Fruit fly (Drosophila melanogaster) whole organism, larva: ENCODE results near the gene SmydA-3.

Experiments
- noc ChIP-seq: fragments of 200-800 bp; sonication (Bioruptor generic); optimal IDR thresholded peaks from 3 replicates; lab custom pipeline; 2019; ENCODE audit warnings: missing biosample characterization, mild to moderate bottlenecking, missing genetic modification characterization, moderate library complexity

The SmydA-3 gene

dm6 chr2L:10856328-10856942 is 6.5 kb downstream of the SmydA-3 start, which contains the start of gene Dnz1:
Dnz1 (minus strand) TSS chr2L:10856644.
- TF ChIP-seq noc (tag; lab: Kevin White, UChicago): peak; percentile 4

- TF ChIP-seq noc (tag; lab: Kevin White, UChicago): no peak
Measured at dm6 chr2L:10858064-10859047, 8.4 kb downstream of the SmydA-3 start, which contains the start of the genes aurB and Stam. aurB (minus strand) TSS chr2L:10858094. Stam (plus strand) TSS chr2L:10858536.

dm6 chr2L:10869867-10870266 is 19.9 kb downstream of the SmydA-3 start, which contains the start of gene CG12517:
CG12517 (plus strand) TSS chr2L:10870167.
- no peak for TF ChIP-seq noc (tag; lab: Kevin White, UChicago)

dm6 chr2L:10888827-10889226 is 38.9 kb downstream of the SmydA-3 start, which contains the start of gene CG14071:
CG14071 (minus strand) TSS chr2L:10888927.
- no peak for TF ChIP-seq noc (tag; lab: Kevin White, UChicago)

- TF ChIP-seq noc (tag; lab: Kevin White, UChicago): no peak
Measured at dm6 chr2L:10901685-10902084, 51.7 kb downstream of the SmydA-3 start, which contains the start of gene CG14070. CG14070 (minus strand) TSS chr2L:10901785.
